Fruit fly (Drosophila melanogaster) whole organism, embryonic: ENCODE measurements around the gene Dhc93AB.

Experiments used
- Atf3 ChIP-seq: fragments of 200-800 bp; sonication (Bioruptor generic); optimal IDR thresholded peaks from 3 replicates; lab custom pipeline; 2016; ENCODE audit warnings: missing biosample characterization, missing genetic modification characterization
- Blimp-1 ChIP-seq: fragments of 200-800 bp; sonication (Bioruptor generic); optimal IDR thresholded peaks from 3 replicates; lab custom pipeline; 2018; ENCODE audit warnings: missing biosample characterization, missing genetic modification characterization, mild to moderate bottlenecking, moderate library complexity, missing genetic modification reagents
- BtbVII ChIP-seq: fragments of 200-800 bp; sonication (Bioruptor generic); optimal IDR thresholded peaks from 3 replicates; lab custom pipeline; 2017; ENCODE audit warnings: missing biosample characterization, mild to moderate bottlenecking, missing genetic modification characterization
- CG1024 ChIP-seq: fragments of 200-800 bp; sonication (Bioruptor generic); IDR thresholded peaks from 2 replicates; pipeline ENCODE4 v1.3.6; 2022; ENCODE audit warnings: missing biosample characterization, missing genetic modification characterization
- CG10267 ChIP-seq: fragments of 200-800 bp; sonication (Bioruptor generic); optimal IDR thresholded peaks from 2 replicates; lab custom pipeline; 2018; ENCODE audit warnings: missing biosample characterization, mild to moderate bottlenecking, missing genetic modification characterization, moderate library complexity
- CG10654 ChIP-seq: fragments of 200-800 bp; sonication (Bioruptor generic); optimal IDR thresholded peaks from 2 replicates; lab custom pipeline; 2016; ENCODE audit warnings: missing biosample characterization, missing genetic modification characterization
- CG12659 ChIP-seq: fragments of 200-800 bp; sonication (Bioruptor generic); optimal IDR thresholded peaks from 3 replicates; lab custom pipeline; 2017; ENCODE audit warnings: mild to moderate bottlenecking, missing biosample characterization, missing genetic modification reagents, missing genetic modification characterization
- CG12769 ChIP-seq: fragments of 200-800 bp; sonication (Bioruptor generic); optimal IDR thresholded peaks from 2 replicates; lab custom pipeline; 2019; ENCODE audit warnings: missing biosample characterization, mild to moderate bottlenecking, missing genetic modification characterization, moderate library complexity
- CG14441 ChIP-seq: fragments of 200-800 bp; sonication (Bioruptor generic); IDR thresholded peaks from 2 replicates; pipeline ENCODE4 v1.3.6; 2022; ENCODE audit warnings: missing biosample characterization, missing genetic modification characterization
- CG2120 ChIP-seq: fragments of 200-800 bp; sonication (Bioruptor generic); optimal IDR thresholded peaks from 3 replicates; lab custom pipeline; 2016; ENCODE audit warnings: missing biosample characterization, missing genetic modification characterization
- CG3163 ChIP-seq: fragments of 200-800 bp; sonication (Bioruptor generic); optimal IDR thresholded peaks from 3 replicates; lab custom pipeline; 2016; ENCODE audit warnings: missing biosample characterization, missing genetic modification characterization
- CG42726 ChIP-seq: fragments of 200-800 bp; sonication (Bioruptor generic); IDR thresholded peaks from 2 replicates; pipeline ENCODE4 v1.3.6; 2022; ENCODE audit warnings: missing biosample characterization, missing genetic modification characterization; ENCODE audit not compliant: partially characterized antibody
- CG6689 ChIP-seq: fragments of 200-800 bp; sonication (Bioruptor generic); IDR thresholded peaks from 2 replicates; pipeline ENCODE4 v1.3.6; 2022; ENCODE audit warnings: missing biosample characterization, missing genetic modification characterization
- CG7987 ChIP-seq: fragments of 200-800 bp; sonication (Bioruptor generic); optimal IDR thresholded peaks from 2 replicates; lab custom pipeline; 2018; ENCODE audit warnings: missing biosample characterization, mild to moderate bottlenecking, missing genetic modification characterization, moderate library complexity
- CG8281 ChIP-seq: fragments of 200-800 bp; sonication (Bioruptor generic); optimal IDR thresholded peaks from 2 replicates; lab custom pipeline; 2018; ENCODE audit warnings: missing biosample characterization, mild to moderate bottlenecking, missing genetic modification characterization, moderate library complexity
- CG8290 ChIP-seq, 3 experiments: fragments of 200-800 bp; sonication (Bioruptor generic); optimal IDR thresholded peaks; 2 replicates each; lab custom pipeline; 2016 to 2019; ENCODE audit warnings: missing biosample characterization in 3 of 3, missing genetic modification characterization in 3 of 3, mild to moderate bottlenecking in 2 of 3, moderate library complexity in 1 of 3
- CG8924 ChIP-seq: fragments of 200-800 bp; optimal IDR thresholded peaks from 3 replicates; lab custom pipeline; 2019; ENCODE audit warnings: missing biosample characterization, mild to moderate bottlenecking, missing genetic modification characterization, moderate library complexity
- Dref ChIP-seq: fragments of 200-800 bp; sonication (Bioruptor generic); IDR thresholded peaks from 2 replicates; pipeline ENCODE4 v1.3.6; 2022; ENCODE audit warnings: missing biosample characterization, missing genetic modification characterization
- Hey ChIP-seq: fragments of 200-800 bp; sonication (Bioruptor generic); optimal IDR thresholded peaks from 3 replicates; lab custom pipeline; 2018; ENCODE audit warnings: missing biosample characterization, mild to moderate bottlenecking, missing genetic modification characterization
- Hmx ChIP-seq: fragments of 200-800 bp; sonication (Bioruptor generic); optimal IDR thresholded peaks from 2 replicates; lab custom pipeline; 2016; ENCODE audit warnings: missing biosample characterization, missing genetic modification characterization
- Meics ChIP-seq: fragments of 200-800 bp; sonication (Bioruptor generic); optimal IDR thresholded peaks from 2 replicates; lab custom pipeline; 2017; ENCODE audit warnings: missing biosample characterization, mild to moderate bottlenecking, missing genetic modification characterization
- NC2α ChIP-seq: fragments of 200-800 bp; sonication (Bioruptor generic); optimal IDR thresholded peaks from 2 replicates; lab custom pipeline; 2016; ENCODE audit warnings: missing biosample characterization, missing genetic modification characterization
- PHDP ChIP-seq: fragments of 200-800 bp; sonication (Bioruptor generic); optimal IDR thresholded peaks from 3 replicates; lab custom pipeline; 2018; ENCODE audit warnings: missing biosample characterization, mild to moderate bottlenecking, missing genetic modification characterization, moderate library complexity
- Pdp1 ChIP-seq, 2 experiments: fragments of 200-800 bp; sonication (Bioruptor generic); optimal IDR thresholded peaks; 3 replicates each; lab custom pipeline; 2016; ENCODE audit warnings: missing biosample characterization in 2 of 2, missing genetic modification characterization in 2 of 2, mild to moderate bottlenecking in 1 of 2, moderate library complexity in 1 of 2
- Six4 ChIP-seq: fragments of 200-800 bp; sonication (Bioruptor generic); optimal IDR thresholded peaks from 2 replicates; lab custom pipeline; 2016; ENCODE audit warnings: missing biosample characterization, missing genetic modification characterization
- Trl ChIP-seq, 3 experiments: fragments of >200 bp in 2 of 3; fragments of 200-800 bp in 1 of 3; sonication (Bioruptor generic) in 1 of 3; optimal IDR thresholded peaks; 2 replicates in 1 of 3; 3 replicates in 2 of 3; lab custom pipeline; 2016 to 2017; ENCODE audit warnings: missing biosample characterization in 1 of 3, missing genetic modification characterization in 1 of 3
- Vsx1 ChIP-seq: fragments of 200-800 bp; sonication (Bioruptor generic); optimal IDR thresholded peaks from 2 replicates; lab custom pipeline; 2017; ENCODE audit warnings: missing biosample characterization, mild to moderate bottlenecking, missing genetic modification characterization, missing genetic modification reagents
- chinmo ChIP-seq: fragments of 200-800 bp; sonication (Bioruptor generic); IDR thresholded peaks from 4 replicates; pipeline ENCODE4 v1.3.6; 2022; ENCODE audit warnings: missing biosample characterization, missing genetic modification characterization; ENCODE audit not compliant: partially characterized antibody
- croc ChIP-seq: fragments of 200-800 bp; sonication (Bioruptor generic); conservative IDR thresholded peaks from 3 replicates; pipeline ENCODE4 v1.3.6; 2022; ENCODE audit warnings: missing biosample characterization, missing genetic modification characterization
- crp ChIP-seq, 2 experiments: fragments of 200-800 bp; sonication (Bioruptor generic); optimal IDR thresholded peaks; 2 replicates in 1 of 2; 3 replicates in 1 of 2; lab custom pipeline; 2017; ENCODE audit warnings: missing biosample characterization in 2 of 2, missing genetic modification characterization in 2 of 2, mild to moderate bottlenecking in 1 of 2, moderate library complexity in 1 of 2
- cwo ChIP-seq: fragments of 200-800 bp; sonication (Bioruptor generic); optimal IDR thresholded peaks from 3 replicates; lab custom pipeline; 2017; ENCODE audit warnings: missing biosample characterization, missing genetic modification characterization, mild to moderate bottlenecking, moderate library complexity, missing genetic modification reagents
- en ChIP-seq: fragments of 200-800 bp; sonication (Bioruptor generic); optimal IDR thresholded peaks from 2 replicates; lab custom pipeline; 2016; ENCODE audit warnings: missing biosample characterization, missing genetic modification characterization
- exex ChIP-seq: fragments of 200-800 bp; sonication (Bioruptor generic); optimal IDR thresholded peaks from 4 replicates; lab custom pipeline; 2018; ENCODE audit warnings: missing biosample characterization, mild to moderate bottlenecking, missing genetic modification characterization, moderate library complexity
- fu2 ChIP-seq: fragments of 200-800 bp; sonication (Bioruptor generic); optimal IDR thresholded peaks from 2 replicates; lab custom pipeline; 2016; ENCODE audit warnings: missing biosample characterization, missing genetic modification characterization
- gem ChIP-seq: fragments of 200-800 bp; sonication (Bioruptor generic); optimal IDR thresholded peaks from 2 replicates; lab custom pipeline; 2019; ENCODE audit warnings: missing biosample characterization, mild to moderate bottlenecking, missing genetic modification characterization, moderate library complexity
- gro ChIP-seq: fragments of 200-800 bp; sonication (Bioruptor generic); optimal IDR thresholded peaks from 2 replicates; lab custom pipeline; 2016; ENCODE audit warnings: missing biosample characterization, missing genetic modification characterization
- hth ChIP-seq: fragments of >200 bp; optimal IDR thresholded peaks from 2 replicates; lab custom pipeline; 2017; ENCODE audit warnings: inconsistent platforms
- lilli ChIP-seq: fragments of 200-800 bp; sonication (Bioruptor generic); optimal IDR thresholded peaks from 3 replicates; lab custom pipeline; 2016; ENCODE audit warnings: missing biosample characterization, missing genetic modification characterization
- maf-S ChIP-seq: fragments of 200-800 bp; sonication (Bioruptor generic); optimal IDR thresholded peaks from 2 replicates; lab custom pipeline; 2016; ENCODE audit warnings: missing biosample characterization, missing genetic modification characterization
- pfk ChIP-seq: fragments of 200-800 bp; sonication (Bioruptor generic); optimal IDR thresholded peaks from 2 replicates; lab custom pipeline; 2018; ENCODE audit warnings: missing biosample characterization, mild to moderate bottlenecking, missing genetic modification characterization, moderate library complexity
- rib ChIP-seq: fragments of 200-800 bp; sonication (Bioruptor generic); IDR thresholded peaks from 2 replicates; pipeline ENCODE4 v1.3.6; 2022; ENCODE audit warnings: missing biosample characterization, missing genetic modification characterization
- ro ChIP-seq: fragments of 200-800 bp; sonication (Bioruptor generic); IDR thresholded peaks from 2 replicates; pipeline ENCODE4 v1.3.6; 2022; ENCODE audit warnings: missing biosample characterization, missing genetic modification characterization
- sr ChIP-seq: fragments of 200-800 bp; sonication (Bioruptor generic); IDR thresholded peaks from 3 replicates; pipeline ENCODE4 v1.3.6; 2022; ENCODE audit warnings: missing biosample characterization, missing genetic modification characterization
- tgo ChIP-seq: fragments of 200-800 bp; sonication (Bioruptor generic); IDR thresholded peaks from 3 replicates; pipeline ENCODE4 v1.3.6; 2022; ENCODE audit warnings: missing biosample characterization, missing genetic modification characterization
- tll ChIP-seq, 2 experiments: fragments of 200-800 bp in 1 of 2; fragments of >200 bp in 1 of 2; sonication (Bioruptor generic) in 1 of 2; optimal IDR thresholded peaks; 2 replicates each; lab custom pipeline; 2017 to 2019; ENCODE audit warnings: missing biosample characterization in 2 of 2, missing genetic modification characterization in 2 of 2, mild to moderate bottlenecking in 1 of 2, moderate library complexity in 1 of 2
- trem ChIP-seq: fragments of 200-800 bp; optimal IDR thresholded peaks from 3 replicates; lab custom pipeline; 2019; ENCODE audit warnings: missing biosample characterization, mild to moderate bottlenecking, missing genetic modification characterization, moderate library complexity
- trh ChIP-seq: fragments of 200-800 bp; sonication (Bioruptor generic); optimal IDR thresholded peaks from 2 replicates; lab custom pipeline; 2016; ENCODE audit warnings: missing biosample characterization, missing genetic modification characterization
- tx ChIP-seq: fragments of 200-800 bp; sonication (Bioruptor generic); optimal IDR thresholded peaks from 2 replicates; lab custom pipeline; 2016; ENCODE audit warnings: missing biosample characterization, missing genetic modification characterization

The Dhc93AB gene

dm6 chr3R:20988560-20988959, 53.7 kb downstream of the Dhc93AB start:
- TF ChIP-seq Pdp1 (GFP tag; optimal IDR thresholded peaks at IDR 0.05; lab: Kevin White, UChicago) (peak in 1 of 2 experiments; percentile 55), CG12659 (no peak), tx (GFP tag; lab: Kevin White, UChicago) (no peak), Atf3 (GFP tag; lab: Kevin White, UChicago) (no peak), CG12769 (tag; lab: Kevin White, UChicago) (peak; percentile 57), chinmo (GFP tag; lab: Robert Waterston, UW) (0 out of 4 replicates have a peak, but pooled peaks have one; percentile 28), Hey (tag; lab: Kevin White, UChicago) (no peak), BtbVII (GFP tag; lab: Kevin White, UChicago) (no peak), Six4 (GFP tag; lab: Kevin White, UChicago) (no peak), CG10267 (tag; lab: Kevin White, UChicago) (no peak), tll (GFP tag; optimal IDR thresholded peaks at IDR 0.05; lab: Kevin White, UChicago) (no peak), CG8281 (no peak), cwo (GFP tag; lab: Kevin White, UChicago) (no peak), NC2α (GFP tag; lab: Kevin White, UChicago) (no peak), CG42726 (GFP tag; lab: Robert Waterston, UW) (no peak), maf-S (GFP tag; lab: Kevin White, UChicago) (no peak), lilli (GFP tag; lab: Kevin White, UChicago) (no peak), en (GFP tag; lab: Kevin White, UChicago) (no peak), CG2120 (no peak), CG10654 (GFP tag; lab: Kevin White, UChicago) (no peak), CG7987 (GFP tag; lab: Kevin White, UChicago) (no peak), Hmx (GFP tag; lab: Kevin White, UChicago) (no peak), hth (lab: Kevin White, UChicago) (no peak), Blimp-1 (GFP tag; lab: Kevin White, UChicago) (no peak)

dm6 chr3R:20987836-20988235, 54.5 kb downstream of the Dhc93AB start, which contains the start of gene CG43446:
Gene CG43446, minus strand, starts transcription at chr3R:20987936.
- TF ChIP-seq Dref (no peak), CG8924 (tag; lab: Kevin White, UChicago) (no peak), gem (tag; lab: Kevin White, UChicago) (peak; percentile 9), CG14441 (GFP tag; lab: Robert Waterston, UW) (no peak), ro (GFP tag; lab: Robert Waterston, UW) (no peak), Meics (GFP tag; lab: Kevin White, UChicago) (peak; percentile 72)
- TF ChIP-seq, all 482 proteins: peak for 2

dm6 chr3R:20985592-20985991, 56.7 kb downstream of the Dhc93AB start:
- TF ChIP-seq Vsx1 (GFP tag; lab: Kevin White, UChicago), result peak; percentile 4
- TF ChIP-seq pfk (GFP tag; lab: Kevin White, UChicago), result no peak
- no peak for TF ChIP-seq croc
- no peak for TF ChIP-seq PHDP
- peak; percentile 45 for TF ChIP-seq gro
- no peak for TF ChIP-seq fu2 (GFP tag; lab: Kevin White, UChicago)
- no peak for TF ChIP-seq CG8290 (GFP tag; optimal IDR thresholded peaks at IDR 0.05; lab: Kevin White, UChicago)
- no peak for TF ChIP-seq CG8290 (tag; optimal IDR thresholded peaks at IDR 0.05; lab: Kevin White, UChicago)
- 0 out of 2 replicates have a peak, but pooled peaks have one; percentile 17 for TF ChIP-seq rib (GFP tag; lab: Robert Waterston, UW)
- no peak for TF ChIP-seq CG1024 (GFP tag; lab: Robert Waterston, UW)
- peak; percentile 93 for TF ChIP-seq BtbVII (GFP tag; lab: Kevin White, UChicago)
- TF ChIP-seq CG3163, result no peak
- TF ChIP-seq Trl (optimal IDR thresholded peaks at IDR 0.05; lab: Kevin White, UChicago), result no peak
- TF ChIP-seq Trl (GFP tag; optimal IDR thresholded peaks at IDR 0.05; lab: Kevin White, UChicago), result no peak
- TF ChIP-seq sr (GFP tag; lab: Robert Waterston, UW), result no peak
- TF ChIP-seq CG6689 (GFP tag; lab: Robert Waterston, UW), result no peak
- no peak for TF ChIP-seq trem
- TF ChIP-seq trh, result no peak
- TF ChIP-seq tgo (GFP tag; lab: Robert Waterston, UW), result no peak
- peak; percentile 97 for TF ChIP-seq exex (tag; lab: Kevin White, UChicago)
- no peak for TF ChIP-seq crp (GFP tag; optimal IDR thresholded peaks at IDR 0.05; lab: Kevin White, UChicago)
